Fruit fly (Drosophila melanogaster) whole organism, wandering third instar larva: ENCODE measurements around the gene Ugt35D1.

Source experiments
- Abd-B ChIP-seq: fragments of >200 bp; optimal IDR thresholded peaks from 2 replicates; lab custom pipeline; 2017; ENCODE audit warnings: missing biosample characterization, missing genetic modification characterization
- CG32264 ChIP-seq: fragments of 200-800 bp; sonication (Bioruptor generic); optimal IDR thresholded peaks from 2 replicates; lab custom pipeline; 2016; ENCODE audit warnings: missing biosample characterization, missing genetic modification characterization
- CG9705 ChIP-seq: fragments of 200-800 bp; sonication (Bioruptor generic); optimal IDR thresholded peaks from 2 replicates; lab custom pipeline; 2018; ENCODE audit warnings: missing biosample characterization, mild to moderate bottlenecking, missing genetic modification characterization
- CrebA ChIP-seq: fragments of 200-800 bp; sonication (Bioruptor generic); optimal IDR thresholded peaks from 2 replicates; lab custom pipeline; 2016; ENCODE audit warnings: missing biosample characterization, mild to moderate bottlenecking, missing genetic modification characterization, borderline replicate concordance
- Dif ChIP-seq: fragments of 200-275, 200-300 bp; sonication (Bioruptor generic); optimal IDR thresholded peaks from 2 replicates; lab custom pipeline; 2018; ENCODE audit warnings: missing biosample characterization, missing genetic modification characterization; ENCODE audit not compliant: partially characterized antibody
- GATAd ChIP-seq: sonication (Bioruptor generic); optimal IDR thresholded peaks from 2 replicates; lab custom pipeline; 2016; ENCODE audit warnings: missing biosample characterization, missing genetic modification characterization
- HLH106 ChIP-seq: fragments of 200-800 bp; optimal IDR thresholded peaks from 3 replicates; lab custom pipeline; 2019; ENCODE audit warnings: missing biosample characterization, mild to moderate bottlenecking, missing genetic modification characterization, moderate library complexity
- Hr78 ChIP-seq: fragments of >200 bp; optimal IDR thresholded peaks from 2 replicates; lab custom pipeline; 2017; ENCODE audit warnings: missing biosample characterization, missing genetic modification characterization
- Hr83 ChIP-seq: fragments of 200-300 bp; sonication (Bioruptor generic); optimal IDR thresholded peaks from 2 replicates; lab custom pipeline; 2016; ENCODE audit warnings: missing biosample characterization, mild to moderate bottlenecking, missing genetic modification characterization, moderate library complexity; ENCODE audit not compliant: poor library complexity, severe bottlenecking
- Jra ChIP-seq: sonication (Bioruptor generic); optimal IDR thresholded peaks from 2 replicates; lab custom pipeline; 2016; ENCODE audit warnings: missing biosample characterization, missing genetic modification characterization
- Mio ChIP-seq: sonication (Bioruptor generic); optimal IDR thresholded peaks from 2 replicates; lab custom pipeline; 2016; ENCODE audit warnings: missing biosample characterization, missing genetic modification characterization
- Myc ChIP-seq: fragments of >200 bp; optimal IDR thresholded peaks from 2 replicates; lab custom pipeline; 2017
- N ChIP-seq: fragments of >200 bp; optimal IDR thresholded peaks from 2 replicates; lab custom pipeline; 2018; ENCODE audit warnings: missing biosample characterization, missing external identifiers, missing genetic modification characterization
- OdsH ChIP-seq: fragments of 200-800 bp; sonication (Bioruptor generic); optimal IDR thresholded peaks from 2 replicates; lab custom pipeline; 2016; ENCODE audit warnings: missing biosample characterization, mild to moderate bottlenecking, missing genetic modification characterization
- Rel ChIP-seq, 2 experiments: fragments of 200-800 bp; sonication (Bioruptor generic) in 1 of 2; optimal IDR thresholded peaks; 2 replicates in 1 of 2; 3 replicates in 1 of 2; lab custom pipeline; 2016 to 2019; ENCODE audit warnings: mild to moderate bottlenecking in 2 of 2, missing biosample characterization in 2 of 2, missing genetic modification characterization in 2 of 2, moderate library complexity in 1 of 2
- Sp1 ChIP-seq: fragments of 200-800 bp; sonication (Bioruptor generic); optimal IDR thresholded peaks from 3 replicates; lab custom pipeline; 2019; ENCODE audit warnings: missing biosample characterization, mild to moderate bottlenecking, missing genetic modification characterization, moderate library complexity
- Vsx2 ChIP-seq: fragments of 200-300, 225-300 bp; sonication (Bioruptor generic); optimal IDR thresholded peaks from 2 replicates; lab custom pipeline; 2018; ENCODE audit warnings: missing biosample characterization, missing genetic modification characterization; ENCODE audit not compliant: partially characterized antibody
- br ChIP-seq: fragments of 200-800 bp; sonication (Bioruptor generic); optimal IDR thresholded peaks from 2 replicates; lab custom pipeline; 2016; ENCODE audit warnings: missing biosample characterization, missing genetic modification characterization
- brk ChIP-seq: fragments of 200-800 bp; sonication (Bioruptor generic); optimal IDR thresholded peaks from 2 replicates; lab custom pipeline; 2016; ENCODE audit warnings: missing biosample characterization, mild to moderate bottlenecking, missing genetic modification characterization
- dl ChIP-seq, 2 experiments: fragments of 175-275, 200-275 bp in 1 of 2; fragments of 200-275 bp in 1 of 2; sonication (Bioruptor generic); optimal IDR thresholded peaks; lab custom pipeline; 2018; ENCODE audit warnings: mild to moderate bottlenecking in 2 of 2, missing biosample characterization in 2 of 2, missing genetic modification characterization in 2 of 2, moderate library complexity in 2 of 2; ENCODE audit not compliant: partially characterized antibody in 2 of 2, insufficient read depth in 1 of 2
- dmrt93B ChIP-seq: fragments of 200-800 bp; sonication (Bioruptor generic); optimal IDR thresholded peaks from 2 replicates; lab custom pipeline; 2018; ENCODE audit warnings: missing biosample characterization, mild to moderate bottlenecking, missing genetic modification characterization
- dsf ChIP-seq: sonication (Bioruptor generic); optimal IDR thresholded peaks from 2 replicates; lab custom pipeline; 2016; ENCODE audit warnings: missing biosample characterization, missing genetic modification characterization, borderline replicate concordance
- ey ChIP-seq: fragments of 200-800 bp; sonication (Bioruptor generic); optimal IDR thresholded peaks from 2 replicates; lab custom pipeline; 2016; ENCODE audit warnings: missing biosample characterization, missing genetic modification characterization
- foxo ChIP-seq, 2 experiments: fragments of 200-800 bp; sonication (Bioruptor generic); optimal IDR thresholded peaks; 2 replicates in 1 of 2; 3 replicates in 1 of 2; lab custom pipeline; 2016 to 2017; ENCODE audit warnings: missing biosample characterization in 2 of 2, missing genetic modification characterization in 2 of 2
- fru ChIP-seq: fragments of 200-800 bp; sonication (Bioruptor generic); optimal IDR thresholded peaks from 3 replicates; lab custom pipeline; 2016; ENCODE audit warnings: missing biosample characterization, mild to moderate bottlenecking, missing genetic modification characterization
- h ChIP-seq: fragments of 200-800 bp; sonication (Bioruptor generic); optimal IDR thresholded peaks from 3 replicates; lab custom pipeline; 2016; ENCODE audit warnings: missing biosample characterization, mild to moderate bottlenecking, missing genetic modification characterization
- jim ChIP-seq: fragments of 175-275, 200-325 bp; sonication (Bioruptor generic); optimal IDR thresholded peaks from 2 replicates; lab custom pipeline; 2016; ENCODE audit warnings: missing biosample characterization, mild to moderate bottlenecking, missing genetic modification characterization
- lola ChIP-seq: fragments of >200 bp; optimal IDR thresholded peaks from 2 replicates; lab custom pipeline; 2017; ENCODE audit warnings: missing biosample characterization, missing genetic modification characterization
- pan ChIP-seq: fragments of >200 bp; optimal IDR thresholded peaks from 2 replicates; lab custom pipeline; 2017
- psq ChIP-seq: fragments of 200-800 bp; sonication (Bioruptor generic); optimal IDR thresholded peaks from 3 replicates; lab custom pipeline; 2017; ENCODE audit warnings: missing biosample characterization, mild to moderate bottlenecking, missing genetic modification characterization, moderate library complexity
- rgr ChIP-seq: fragments of 200-800 bp; sonication (Bioruptor generic); optimal IDR thresholded peaks from 3 replicates; lab custom pipeline; 2016; ENCODE audit warnings: missing biosample characterization, mild to moderate bottlenecking, missing genetic modification characterization
- sage ChIP-seq: fragments of 200-800 bp; sonication (Bioruptor generic); optimal IDR thresholded peaks from 2 replicates; lab custom pipeline; 2016; ENCODE audit warnings: missing biosample characterization, mild to moderate bottlenecking, missing genetic modification characterization
- sv ChIP-seq: fragments of 200-800 bp; sonication (Bioruptor generic); optimal IDR thresholded peaks from 3 replicates; lab custom pipeline; 2016; ENCODE audit warnings: missing biosample characterization, missing genetic modification characterization
- tai ChIP-seq: sonication (Bioruptor generic); optimal IDR thresholded peaks from 2 replicates; lab custom pipeline; 2016; ENCODE audit warnings: missing biosample characterization, missing genetic modification characterization
- usp ChIP-seq: fragments of >200 bp; optimal IDR thresholded peaks from 2 replicates; lab custom pipeline; 2017; ENCODE audit warnings: missing biosample characterization, missing genetic modification characterization
- woc ChIP-seq: sonication (Bioruptor generic); optimal IDR thresholded peaks from 2 replicates; lab custom pipeline; 2016; ENCODE audit warnings: missing biosample characterization, mild to moderate bottlenecking, missing genetic modification characterization

The Ugt35D1 gene

dm6 chr3R:31435619-31436018 is 40.5 kb upstream of the Ugt35D1 start:
- no peak for TF ChIP-seq tai (GFP tag; lab: Kevin White, UChicago)
- no peak for TF ChIP-seq Rel (GFP tag; optimal IDR thresholded peaks at IDR 0.05; lab: Kevin White, UChicago)
- TF ChIP-seq Rel (tag; optimal IDR thresholded peaks at IDR 0.05; lab: Kevin White, UChicago): peak; percentile 23
- TF ChIP-seq Vsx2 (GFP tag; lab: Kevin White, UChicago): no peak
- TF ChIP-seq dsf (GFP tag; lab: Kevin White, UChicago): no peak
- no peak for TF ChIP-seq brk
- no peak for TF ChIP-seq dl (GFP tag; optimal IDR thresholded peaks at IDR 0.05; lab: Kevin White, UChicago; ENCODE audit: insufficient read depth in 1 of 2, partially characterized antibody in 2 of 2)
- TF ChIP-seq Abd-B: no peak
- no peak for TF ChIP-seq lola (GFP tag; lab: Kevin White, UChicago)
- peak; percentile 11 for TF ChIP-seq CrebA (GFP tag; lab: Kevin White, UChicago)
- TF ChIP-seq CG9705 (GFP tag; lab: Kevin White, UChicago): no peak
- TF ChIP-seq woc (GFP tag; lab: Kevin White, UChicago): no peak
- TF ChIP-seq Myc (lab: Kevin White, UChicago): no peak
- no peak for TF ChIP-seq fru
- no peak for TF ChIP-seq Hr83
- no peak for TF ChIP-seq jim (GFP tag; lab: Kevin White, UChicago)
- no peak for TF ChIP-seq h (GFP tag; lab: Kevin White, UChicago)
- no peak for TF ChIP-seq sage (GFP tag; lab: Kevin White, UChicago)

dm6 chr3R:31424427-31424826 is 29.3 kb upstream of the Ugt35D1 start:
- TF ChIP-seq dsf (GFP tag; lab: Kevin White, UChicago): no peak
- no peak for TF ChIP-seq Rel (GFP tag; optimal IDR thresholded peaks at IDR 0.05; lab: Kevin White, UChicago)
- no peak for TF ChIP-seq Rel (tag; optimal IDR thresholded peaks at IDR 0.05; lab: Kevin White, UChicago)
- TF ChIP-seq foxo (GFP tag; optimal IDR thresholded peaks at IDR 0.05; lab: Kevin White, UChicago): peak in 1 of 2 experiments; percentile 3
- TF ChIP-seq Jra: no peak
- no peak for TF ChIP-seq Abd-B
- no peak for TF ChIP-seq sv (GFP tag; lab: Kevin White, UChicago)
- peak; percentile 24 for TF ChIP-seq rgr (GFP tag; lab: Kevin White, UChicago)
- TF ChIP-seq Mio (GFP tag; lab: Kevin White, UChicago): no peak
- no peak for TF ChIP-seq Hr78
- TF ChIP-seq Sp1: no peak
- TF ChIP-seq HLH106: peak; percentile 6
- TF ChIP-seq ey (GFP tag; lab: Kevin White, UChicago): peak; percentile 14
- no peak for TF ChIP-seq N (GFP tag; lab: Kevin White, UChicago)
- TF ChIP-seq tai (GFP tag; lab: Kevin White, UChicago): no peak
- TF ChIP-seq br (GFP tag; lab: Kevin White, UChicago): no peak
- peak; percentile 15 for TF ChIP-seq fru
- TF ChIP-seq pan (lab: Kevin White, UChicago): no peak
- TF ChIP-seq Myc (lab: Kevin White, UChicago): no peak
- TF ChIP-seq CG32264 (GFP tag; lab: Kevin White, UChicago): no peak
- TF ChIP-seq Dif (GFP tag; lab: Kevin White, UChicago): no peak
- peak; percentile 9 for TF ChIP-seq OdsH
- TF ChIP-seq h (GFP tag; lab: Kevin White, UChicago): peak; percentile 34

- no peak for TF ChIP-seq CG32264 (GFP tag; lab: Kevin White, UChicago)
- no peak for TF ChIP-seq pan (lab: Kevin White, UChicago)
- no peak for TF ChIP-seq psq (GFP tag; lab: Kevin White, UChicago)
- peak; percentile 9 for TF ChIP-seq h (GFP tag; lab: Kevin White, UChicago)
- no peak for TF ChIP-seq Vsx2 (GFP tag; lab: Kevin White, UChicago)
- TF ChIP-seq lola (GFP tag; lab: Kevin White, UChicago): no peak
- peak; percentile 68 for TF ChIP-seq woc (GFP tag; lab: Kevin White, UChicago)
- TF ChIP-seq rgr (GFP tag; lab: Kevin White, UChicago): peak; percentile 21
- TF ChIP-seq Jra: no peak
- TF ChIP-seq ey (GFP tag; lab: Kevin White, UChicago): peak; percentile 31
- no peak for TF ChIP-seq CrebA (GFP tag; lab: Kevin White, UChicago)
- no peak for TF ChIP-seq Myc (lab: Kevin White, UChicago)
- TF ChIP-seq fru: peak; percentile 46
- TF ChIP-seq GATAd: no peak
- no peak for TF ChIP-seq sage (GFP tag; lab: Kevin White, UChicago)
- TF ChIP-seq usp (GFP tag; lab: Kevin White, UChicago): no peak
- TF ChIP-seq Rel (GFP tag; optimal IDR thresholded peaks at IDR 0.05; lab: Kevin White, UChicago): no peak
- TF ChIP-seq Rel (tag; optimal IDR thresholded peaks at IDR 0.05; lab: Kevin White, UChicago): no peak
- TF ChIP-seq Sp1: no peak
- peak in 1 of 2 experiments; percentile 28 for TF ChIP-seq foxo (GFP tag; optimal IDR thresholded peaks at IDR 0.05; lab: Kevin White, UChicago)
- peak; percentile 23 for TF ChIP-seq OdsH
- no peak for TF ChIP-seq dmrt93B (GFP tag; lab: Kevin White, UChicago)
- no peak for TF ChIP-seq br (GFP tag; lab: Kevin White, UChicago)
These were observed 26.9 kb upstream of the Ugt35D1 start for dm6 chr3R:31421995-31422394.
